Fruit fly (Drosophila melanogaster) whole organism, embryonic: ENCODE measurements around the gene Ugt316A1.
A peak's percentile ranks its signal among the peaks of the same experiment; 100 is the strongest.

Experiments used
- Abd-B ChIP-seq: fragments of 200-800 bp; sonication (Bioruptor generic); optimal IDR thresholded peaks from 2 replicates; lab custom pipeline; 2018; ENCODE audit warnings: missing biosample characterization, mild to moderate bottlenecking, missing genetic modification characterization, moderate library complexity
- Ada2b ChIP-seq: fragments of 200-800 bp; sonication (Bioruptor generic); IDR thresholded peaks from 2 replicates; pipeline ENCODE4 v1.3.6; 2022; ENCODE audit warnings: missing biosample characterization, missing genetic modification characterization
- Asciz ChIP-seq: fragments of 200-800 bp; sonication (Bioruptor generic); optimal IDR thresholded peaks from 2 replicates; lab custom pipeline; 2017; ENCODE audit warnings: missing biosample characterization, mild to moderate bottlenecking, missing genetic modification characterization, missing genetic modification reagents
- B-H2 ChIP-seq: fragments of 200-800 bp; sonication (Bioruptor generic); optimal IDR thresholded peaks from 2 replicates; lab custom pipeline; 2018; ENCODE audit warnings: missing biosample characterization, mild to moderate bottlenecking, missing genetic modification characterization
- Bteb2 ChIP-seq: fragments of 200-800 bp; sonication (Bioruptor generic); optimal IDR thresholded peaks from 2 replicates; lab custom pipeline; 2016; ENCODE audit warnings: missing biosample characterization, missing genetic modification characterization
- CG10543 ChIP-seq: fragments of 200-800 bp; sonication (Bioruptor generic); optimal IDR thresholded peaks from 3 replicates; lab custom pipeline; 2017; ENCODE audit warnings: missing biosample characterization, mild to moderate bottlenecking, missing genetic modification characterization, moderate library complexity
- CG10565 ChIP-seq: fragments of 200-800 bp; sonication (Bioruptor generic); optimal IDR thresholded peaks from 3 replicates; lab custom pipeline; 2016; ENCODE audit warnings: missing biosample characterization, mild to moderate bottlenecking, missing genetic modification characterization
- CG11695 ChIP-seq: fragments of 200-800 bp; sonication (Bioruptor generic); IDR thresholded peaks from 3 replicates; pipeline ENCODE4 v1.3.6; 2022; ENCODE audit warnings: missing biosample characterization, missing genetic modification characterization
- CG13775 ChIP-seq: fragments of 200-800 bp; sonication (Bioruptor generic); optimal IDR thresholded peaks from 3 replicates; lab custom pipeline; 2017; ENCODE audit warnings: missing biosample characterization, mild to moderate bottlenecking, missing genetic modification characterization
- CG16813 ChIP-seq: fragments of 200-800 bp; sonication (Bioruptor generic); IDR thresholded peaks from 3 replicates; pipeline ENCODE4 v1.3.6; 2022; ENCODE audit warnings: missing biosample characterization, missing genetic modification characterization; ENCODE audit not compliant: partially characterized antibody
- CG17186 ChIP-seq: fragments of 200-800 bp; sonication (Bioruptor generic); optimal IDR thresholded peaks from 3 replicates; lab custom pipeline; 2017; ENCODE audit warnings: missing biosample characterization, missing genetic modification reagents, missing genetic modification characterization
- CG17912 ChIP-seq: fragments of 200-800 bp; sonication (Bioruptor generic); optimal IDR thresholded peaks from 2 replicates; lab custom pipeline; 2018; ENCODE audit warnings: missing biosample characterization, mild to moderate bottlenecking, missing genetic modification characterization
- CG18011 ChIP-seq: fragments of 200-800 bp; sonication (Bioruptor generic); optimal IDR thresholded peaks from 2 replicates; lab custom pipeline; 2017; ENCODE audit warnings: missing biosample characterization, missing genetic modification characterization, mild to moderate bottlenecking, moderate library complexity, missing genotype
- CG18476 ChIP-seq: fragments of 200-800 bp; sonication (Bioruptor generic); optimal IDR thresholded peaks from 2 replicates; lab custom pipeline; 2016; ENCODE audit warnings: missing biosample characterization, mild to moderate bottlenecking, missing genetic modification characterization
- CG34376 ChIP-seq: fragments of 200-800 bp; sonication (Bioruptor generic); optimal IDR thresholded peaks from 2 replicates; lab custom pipeline; 2018; ENCODE audit warnings: missing biosample characterization, mild to moderate bottlenecking, missing genetic modification characterization
- CG6175 ChIP-seq: fragments of 200-800 bp; sonication (Bioruptor generic); IDR thresholded peaks from 3 replicates; pipeline ENCODE4 v1.3.6; 2022; ENCODE audit warnings: missing biosample characterization, missing genetic modification characterization
- CG6854 ChIP-seq: fragments of 200-800 bp; sonication (Bioruptor generic); optimal IDR thresholded peaks from 3 replicates; lab custom pipeline; 2017; ENCODE audit warnings: missing biosample characterization, mild to moderate bottlenecking, missing genetic modification characterization
- CG8281 ChIP-seq: fragments of 200-800 bp; sonication (Bioruptor generic); optimal IDR thresholded peaks from 2 replicates; lab custom pipeline; 2018; ENCODE audit warnings: missing biosample characterization, mild to moderate bottlenecking, missing genetic modification characterization, moderate library complexity
- Eip74EF ChIP-seq, 2 experiments: fragments of 200-800 bp in 1 of 2; fragments of >200 bp in 1 of 2; sonication (Bioruptor generic) in 1 of 2; optimal IDR thresholded peaks; 2 replicates each; lab custom pipeline; 2017 to 2019; ENCODE audit warnings: missing biosample characterization in 2 of 2, missing genetic modification characterization in 2 of 2, mild to moderate bottlenecking in 1 of 2, moderate library complexity in 1 of 2
- Fer1 ChIP-seq: fragments of 200-800 bp; sonication (Bioruptor generic); optimal IDR thresholded peaks from 2 replicates; lab custom pipeline; 2017; ENCODE audit warnings: missing biosample characterization, mild to moderate bottlenecking, missing genetic modification characterization
- Fer3 ChIP-seq: fragments of 200-800 bp; sonication (Bioruptor generic); optimal IDR thresholded peaks from 2 replicates; lab custom pipeline; 2018; ENCODE audit warnings: missing biosample characterization, mild to moderate bottlenecking, missing genetic modification characterization, moderate library complexity
- HmgD ChIP-seq: fragments of 200-800 bp; sonication (Bioruptor generic); optimal IDR thresholded peaks from 3 replicates; lab custom pipeline; 2016; ENCODE audit warnings: missing biosample characterization, missing genetic modification characterization
- Jarid2 ChIP-seq: fragments of 200-800 bp; sonication (Bioruptor generic); optimal IDR thresholded peaks from 3 replicates; lab custom pipeline; 2017; ENCODE audit warnings: mild to moderate bottlenecking, missing biosample characterization, missing genetic modification reagents, missing genetic modification characterization
- Lim3 ChIP-seq: fragments of 200-800 bp; sonication (Bioruptor generic); IDR thresholded peaks from 2 replicates; pipeline ENCODE4 v1.3.6; 2022; ENCODE audit warnings: missing biosample characterization, missing genetic modification characterization
- Med ChIP-seq: fragments of 200-800 bp; sonication (Bioruptor generic); peaks from one replicate; lab custom pipeline; 2016; ENCODE audit warnings: missing biosample characterization, missing genetic modification characterization, mild to moderate bottlenecking, inconsistent platforms, moderate library complexity
- NfI ChIP-seq: fragments of 200-800 bp; sonication (Bioruptor generic); optimal IDR thresholded peaks from 3 replicates; lab custom pipeline; 2018; ENCODE audit warnings: missing biosample characterization, mild to moderate bottlenecking, missing genetic modification characterization, moderate library complexity
- Scr ChIP-seq: fragments of 200-800 bp; sonication (Bioruptor generic); IDR thresholded peaks from 2 replicates; pipeline ENCODE4 v1.3.6; 2022; ENCODE audit warnings: missing biosample characterization, missing genetic modification characterization; ENCODE audit not compliant: partially characterized antibody
- ab ChIP-seq: fragments of 200-800 bp; sonication (Bioruptor generic); optimal IDR thresholded peaks from 2 replicates; lab custom pipeline; 2016; ENCODE audit warnings: missing biosample characterization, missing genetic modification characterization
- bsh ChIP-seq, 2 experiments: fragments of 200-800 bp; sonication (Bioruptor generic); optimal IDR thresholded peaks; 2 replicates each; lab custom pipeline; 2017 to 2018; ENCODE audit warnings: mild to moderate bottlenecking in 2 of 2, missing biosample characterization in 2 of 2, missing genetic modification characterization in 2 of 2, moderate library complexity in 1 of 2
- cad ChIP-seq: fragments of >200 bp; optimal IDR thresholded peaks from 2 replicates; lab custom pipeline; 2017; ENCODE audit warnings: missing biosample characterization, missing genetic modification characterization
- caup ChIP-seq: fragments of 200-800 bp; sonication (Bioruptor generic); optimal IDR thresholded peaks from 3 replicates; lab custom pipeline; 2017; ENCODE audit warnings: missing biosample characterization, mild to moderate bottlenecking, missing genetic modification characterization, moderate library complexity; ENCODE audit not compliant: severe bottlenecking
- chn ChIP-seq: fragments of 200-800 bp; sonication (Bioruptor generic); optimal IDR thresholded peaks from 2 replicates; lab custom pipeline; 2016; ENCODE audit warnings: missing biosample characterization, missing genetic modification characterization
- dmrt11E ChIP-seq: fragments of 200-800 bp; sonication (Bioruptor generic); optimal IDR thresholded peaks from 3 replicates; lab custom pipeline; 2018; ENCODE audit warnings: missing biosample characterization, mild to moderate bottlenecking, missing genetic modification characterization, moderate library complexity
- fd102C ChIP-seq: fragments of 200-800 bp; sonication (Bioruptor generic); optimal IDR thresholded peaks from 2 replicates; lab custom pipeline; 2018; ENCODE audit warnings: missing biosample characterization, mild to moderate bottlenecking, missing genetic modification characterization, moderate library complexity
- gcm2 ChIP-seq: fragments of 200-800 bp; sonication (Bioruptor generic); optimal IDR thresholded peaks from 2 replicates; lab custom pipeline; 2016; ENCODE audit warnings: missing biosample characterization, missing genetic modification characterization
- grau ChIP-seq: fragments of 200-800 bp; optimal IDR thresholded peaks from 3 replicates; lab custom pipeline; 2019; ENCODE audit warnings: missing biosample characterization, mild to moderate bottlenecking, missing genetic modification characterization, moderate library complexity
- hkb ChIP-seq, 2 experiments: fragments of 200-800 bp in 1 of 2; fragments of >200 bp in 1 of 2; sonication (Bioruptor generic) in 1 of 2; IDR thresholded peaks in 1 of 2; optimal IDR thresholded peaks in 1 of 2; 2 replicates each; pipeline versions ENCODE4 v1.3.6 to Lab custom; 2017 to 2022; ENCODE audit warnings: missing biosample characterization in 1 of 2, missing genetic modification characterization in 1 of 2
- knrl ChIP-seq: fragments of 200-800 bp; sonication (Bioruptor generic); IDR thresholded peaks from 3 replicates; pipeline ENCODE4 v1.3.6; 2022; ENCODE audit warnings: missing biosample characterization, missing genetic modification characterization; ENCODE audit not compliant: partially characterized antibody
- lbe ChIP-seq: fragments of 200-800 bp; sonication (Bioruptor generic); optimal IDR thresholded peaks from 2 replicates; lab custom pipeline; 2016; ENCODE audit warnings: missing biosample characterization, mild to moderate bottlenecking, missing genetic modification characterization
- lov ChIP-seq, 2 experiments: fragments of 200-800 bp in 1 of 2; fragments of >200 bp in 1 of 2; sonication (Bioruptor generic) in 1 of 2; IDR thresholded peaks in 1 of 2; optimal IDR thresholded peaks in 1 of 2; 2 replicates in 1 of 2; 3 replicates in 1 of 2; pipeline versions ENCODE4 v1.3.6 to Lab custom; 2017 to 2022; ENCODE audit warnings: missing biosample characterization in 1 of 2, missing genetic modification characterization in 1 of 2
- nom ChIP-seq: fragments of 200-800 bp; sonication (Bioruptor generic); optimal IDR thresholded peaks from 2 replicates; lab custom pipeline; 2017; ENCODE audit warnings: missing biosample characterization, missing genetic modification characterization, mild to moderate bottlenecking, moderate library complexity, missing genetic modification reagents
- org-1 ChIP-seq: fragments of 200-800 bp; sonication (Bioruptor generic); optimal IDR thresholded peaks from 2 replicates; lab custom pipeline; 2017; ENCODE audit warnings: missing biosample characterization, missing genetic modification characterization
- peb ChIP-seq: fragments of 200-800 bp; sonication (Bioruptor generic); IDR thresholded peaks from 2 replicates; pipeline ENCODE4 v1.3.6; 2022; ENCODE audit warnings: missing biosample characterization, missing genetic modification characterization
- pnt ChIP-seq: fragments of 200-800 bp; sonication (Bioruptor generic); optimal IDR thresholded peaks from 3 replicates; lab custom pipeline; 2016; ENCODE audit warnings: missing biosample characterization, missing genetic modification characterization
- repo ChIP-seq: fragments of 200-800 bp; sonication (Bioruptor generic); optimal IDR thresholded peaks from 2 replicates; lab custom pipeline; 2016; ENCODE audit warnings: missing biosample characterization, missing genetic modification characterization
- run ChIP-seq: fragments of 200-800 bp; sonication (Bioruptor generic); optimal IDR thresholded peaks from 3 replicates; lab custom pipeline; 2018; ENCODE audit warnings: missing biosample characterization, mild to moderate bottlenecking, missing genetic modification characterization
- tio ChIP-seq: fragments of 200-800 bp; sonication (Bioruptor generic); optimal IDR thresholded peaks from 2 replicates; lab custom pipeline; 2017; ENCODE audit warnings: missing biosample characterization, missing genetic modification characterization, inconsistent platforms
- z ChIP-seq: fragments of 200-800 bp; sonication (Bioruptor generic); IDR thresholded peaks from 3 replicates; pipeline ENCODE4 v1.3.6; 2022; ENCODE audit warnings: missing biosample characterization, missing genetic modification characterization

Ugt316A1 gene

DNA sequence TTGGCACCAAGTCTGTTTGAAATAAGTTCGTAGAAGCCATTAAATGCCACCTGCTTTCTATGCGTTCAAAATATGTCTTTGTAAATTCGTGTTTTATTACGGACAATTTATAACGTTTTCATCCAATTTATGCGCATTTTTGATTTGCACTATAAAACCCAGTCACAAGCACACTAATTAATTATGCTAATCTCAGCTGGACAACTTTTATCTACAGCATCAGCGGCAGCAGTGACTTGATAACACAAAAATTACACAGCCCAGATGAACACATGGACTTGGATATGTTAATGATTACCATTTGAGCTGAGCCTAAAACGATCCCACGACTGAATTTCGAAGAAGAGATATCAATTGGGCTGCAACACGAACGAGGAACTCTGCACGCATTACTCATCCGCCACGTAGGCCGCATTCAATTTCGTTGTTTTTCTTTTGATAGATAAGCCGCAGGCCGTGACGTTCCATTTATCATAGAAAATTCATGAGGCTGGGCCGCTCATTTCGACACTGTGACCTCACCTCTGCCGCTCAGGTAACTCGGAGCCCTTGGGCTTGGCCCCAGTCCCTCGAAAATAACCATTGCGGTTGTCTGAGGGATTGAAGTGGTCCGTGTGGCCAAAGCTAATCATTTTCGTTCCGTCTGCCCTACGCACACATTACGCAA, 49.4 kb downstream of the Ugt316A1 start (continued):
- TF ChIP-seq CG10543 (GFP tag; lab: Kevin White, UChicago) = peak; percentile 66
- TF ChIP-seq fd102C (GFP tag; lab: Kevin White, UChicago) = no peak
- no peak for TF ChIP-seq CG13775 (GFP tag; lab: Kevin White, UChicago)
- no peak for TF ChIP-seq lov (optimal IDR thresholded peaks at IDR 0.05; lab: Kevin White, UChicago)
- no peak for TF ChIP-seq lov (GFP tag; IDR thresholded peaks at IDR 0.05; lab: Robert Waterston, UW)
- TF ChIP-seq peb (GFP tag; lab: Robert Waterston, UW) = no peak
- TF ChIP-seq Fer3 = no peak
- no peak for TF ChIP-seq Scr (GFP tag; lab: Robert Waterston, UW)
- TF ChIP-seq Eip74EF (GFP tag; optimal IDR thresholded peaks at IDR 0.05; lab: Kevin White, UChicago) = peak in 1 of 2 experiments; percentile 22
- TF ChIP-seq Jarid2 (GFP tag; lab: Kevin White, UChicago) = no peak
- no peak for TF ChIP-seq org-1
- no peak for TF ChIP-seq CG16813 (GFP tag; lab: Robert Waterston, UW)
- TF ChIP-seq ab (GFP tag; lab: Kevin White, UChicago) = no peak
- no peak for TF ChIP-seq Abd-B (GFP tag; lab: Kevin White, UChicago)
- no peak for TF ChIP-seq repo (GFP tag; lab: Kevin White, UChicago)
- no peak for TF ChIP-seq CG18011 (GFP tag; lab: Kevin White, UChicago)
- no peak for TF ChIP-seq Fer1 (GFP tag; lab: Kevin White, UChicago)
- TF ChIP-seq Ada2b (GFP tag; lab: Robert Waterston, UW) = no peak
- TF ChIP-seq CG6175 = no peak
- TF ChIP-seq CG17912 = no peak
- no peak for TF ChIP-seq Lim3
- TF ChIP-seq grau (tag; lab: Kevin White, UChicago) = no peak
- TF ChIP-seq hkb (optimal IDR thresholded peaks at IDR 0.05; lab: Kevin White, UChicago) = no peak
- no peak for TF ChIP-seq hkb (GFP tag; IDR thresholded peaks at IDR 0.05; lab: Robert Waterston, UW)
- TF ChIP-seq CG10565 (GFP tag; lab: Kevin White, UChicago) = no peak
- no peak for TF ChIP-seq HmgD (GFP tag; lab: Kevin White, UChicago)
- TF ChIP-seq CG34376 (GFP tag; lab: Kevin White, UChicago) = no peak
- TF ChIP-seq z (GFP tag; lab: Robert Waterston, UW) = no peak
- TF ChIP-seq caup (GFP tag; lab: Kevin White, UChicago) = no peak
- no peak for TF ChIP-seq bsh (GFP tag; optimal IDR thresholded peaks at IDR 0.05; lab: Kevin White, UChicago)
- no peak for TF ChIP-seq CG17186 (GFP tag; lab: Kevin White, UChicago)
- TF ChIP-seq NfI (GFP tag; lab: Kevin White, UChicago) = no peak
- no peak for TF ChIP-seq CG11695 (GFP tag; lab: Robert Waterston, UW)
- no peak for TF ChIP-seq gcm2 (GFP tag; lab: Kevin White, UChicago)
- TF ChIP-seq CG18476 (GFP tag; lab: Kevin White, UChicago) = no peak
- no peak for TF ChIP-seq CG8281 (tag; lab: Kevin White, UChicago)
- no peak for TF ChIP-seq nom (GFP tag; lab: Kevin White, UChicago)
- TF ChIP-seq CG6854 (GFP tag; lab: Kevin White, UChicago) = no peak
- no peak for TF ChIP-seq lbe (GFP tag; lab: Kevin White, UChicago)
- no peak for TF ChIP-seq cad
- TF ChIP-seq Asciz (GFP tag; lab: Kevin White, UChicago) = no peak
- peak; percentile 43 for TF ChIP-seq Med (GFP tag; lab: Kevin White, UChicago)
- no peak for TF ChIP-seq Bteb2
- no peak for TF ChIP-seq tio
- TF ChIP-seq run (tag; lab: Kevin White, UChicago) = no peak
- TF ChIP-seq knrl = no peak
- TF ChIP-seq dmrt11E = no peak
- TF ChIP-seq chn (GFP tag; lab: Kevin White, UChicago) = no peak
- TF ChIP-seq B-H2 = no peak
- no peak for TF ChIP-seq pnt (GFP tag; lab: Kevin White, UChicago)
